Worm (Caenorhabditis elegans) whole organism, L1 larva: Measurements from ENCODE around the gene tag-329.

Experiments used
- Y116A8C.19 ChIP-seq: sonication (generic microtip); optimal IDR thresholded peaks from 2 replicates; lab custom pipeline; 2016; ENCODE audit warnings: missing compliant biosample characterization, missing genetic modification characterization, borderline replicate concordance
- aly-2 ChIP-seq: fragments of 150-350 bp; optimal IDR thresholded peaks from 2 replicates; lab custom pipeline; 2014; ENCODE audit warnings: missing biosample characterization, missing genetic modification characterization
- blmp-1 ChIP-seq: fragments of 150-350 bp; optimal IDR thresholded peaks from 2 replicates; lab custom pipeline; 2014; ENCODE audit warnings: missing biosample characterization, missing genetic modification characterization
- dsc-1 ChIP-seq: sonication (generic microtip); optimal IDR thresholded peaks from 2 replicates; lab custom pipeline; 2016; ENCODE audit warnings: mild to moderate bottlenecking, missing genetic modification characterization, missing compliant biosample characterization
- efl-1 ChIP-seq, 4 experiments: fragments of 150-350 bp; optimal IDR thresholded peaks in 3 of 4; peaks in 1 of 4; 1 replicate in 1 of 4; 2 replicates in 3 of 4; lab custom pipeline; 2014; ENCODE audit warnings: missing biosample characterization in 2 of 4, missing genetic modification characterization in 2 of 4, missing genetic modification reagents in 2 of 4
- elt-2 ChIP-seq: sonication (generic microtip); optimal IDR thresholded peaks from 2 replicates; lab custom pipeline; 2016; ENCODE audit warnings: missing genetic modification characterization, mild to moderate bottlenecking, inconsistent platforms, missing compliant biosample characterization, missing genetic modification reagents
- fkh-4 ChIP-seq: sonication (generic microtip); optimal IDR thresholded peaks from 2 replicates; lab custom pipeline; 2016; ENCODE audit warnings: missing compliant biosample characterization, missing genetic modification characterization, borderline replicate concordance
- fkh-8 ChIP-seq: sonication (generic microtip); optimal IDR thresholded peaks from 2 replicates; lab custom pipeline; 2016; ENCODE audit warnings: mild to moderate bottlenecking, missing genetic modification characterization, missing compliant biosample characterization
- hlh-4 ChIP-seq: sonication (generic microtip); optimal IDR thresholded peaks from 2 replicates; lab custom pipeline; 2016; ENCODE audit warnings: mild to moderate bottlenecking, missing genetic modification characterization, missing compliant biosample characterization
- irx-1 ChIP-seq: sonication (generic microtip); optimal IDR thresholded peaks from 2 replicates; lab custom pipeline; 2016; ENCODE audit warnings: missing genetic modification characterization, missing compliant biosample characterization
- isw-1 ChIP-seq: fragments of 200-800 bp; sonication (Bioruptor generic); IDR thresholded peaks from 2 replicates; pipeline ENCODE4 v1.3.6; 2022; ENCODE audit warnings: missing genetic modification characterization, missing compliant biosample characterization
- jun-1 ChIP-seq: fragments of 150-350 bp; optimal IDR thresholded peaks from 2 replicates; lab custom pipeline; 2014; ENCODE audit warnings: missing biosample characterization, missing genetic modification reagents, missing genetic modification characterization
- lin-14 ChIP-seq: fragments of 200-800 bp; sonication (Bioruptor generic); optimal IDR thresholded peaks from 2 replicates; lab custom pipeline; 2018; ENCODE audit warnings: mild to moderate bottlenecking, missing genetic modification characterization, moderate library complexity, missing compliant biosample characterization
- lin-39 ChIP-seq: fragments of 150-350 bp; optimal IDR thresholded peaks from 2 replicates; lab custom pipeline; 2014; ENCODE audit warnings: missing biosample characterization, missing genetic modification reagents, missing genetic modification characterization
- mep-1 ChIP-seq: fragments of 150-350 bp; optimal IDR thresholded peaks from 2 replicates; lab custom pipeline; 2014; ENCODE audit warnings: missing biosample characterization, missing genetic modification characterization
- nhr-12 ChIP-seq: sonication (generic microtip); optimal IDR thresholded peaks from 2 replicates; lab custom pipeline; 2017; ENCODE audit warnings: missing biosample characterization, missing genetic modification characterization
- nhr-19 ChIP-seq: fragments of 200-800 bp; sonication (Bioruptor generic); conservative IDR thresholded peaks from 2 replicates; pipeline ENCODE4 v1.3.6; 2022; ENCODE audit warnings: missing genetic modification characterization, missing compliant biosample characterization
- nhr-71 ChIP-seq: sonication (generic microtip); optimal IDR thresholded peaks from 2 replicates; lab custom pipeline; 2016; ENCODE audit warnings: mild to moderate bottlenecking, missing genetic modification characterization, moderate library complexity, missing compliant biosample characterization
- nhr-85 ChIP-seq: sonication (generic microtip); peaks from one replicate; lab custom pipeline; 2016; ENCODE audit warnings: missing genetic modification characterization, inconsistent platforms, missing compliant biosample characterization
- pax-3 ChIP-seq: fragments of 200-800 bp; sonication (Bioruptor generic); optimal IDR thresholded peaks from 2 replicates; lab custom pipeline; 2018; ENCODE audit warnings: mild to moderate bottlenecking, missing genetic modification characterization, moderate library complexity, missing compliant biosample characterization
- rnt-1 ChIP-seq: sonication (generic microtip); optimal IDR thresholded peaks from 2 replicates; lab custom pipeline; 2016; ENCODE audit warnings: mild to moderate bottlenecking, missing genetic modification characterization, moderate library complexity, missing compliant biosample characterization
- sox-4 ChIP-seq: sonication (generic microtip); optimal IDR thresholded peaks from 2 replicates; lab custom pipeline; 2016; ENCODE audit warnings: missing genetic modification characterization, missing compliant biosample characterization
- unc-130 ChIP-seq: fragments of 150-350 bp; optimal IDR thresholded peaks from 2 replicates; lab custom pipeline; 2017; ENCODE audit warnings: missing biosample characterization, missing genetic modification characterization, inconsistent platforms
- unc-86 ChIP-seq: sonication (generic microtip); optimal IDR thresholded peaks from 2 replicates; lab custom pipeline; 2016; ENCODE audit warnings: missing genetic modification characterization, missing compliant biosample characterization
- ztf-4 ChIP-seq: fragments of 150-350 bp; optimal IDR thresholded peaks from 2 replicates; lab custom pipeline; 2014; ENCODE audit warnings: missing biosample characterization, missing genetic modification characterization

tag-329 gene

DNA sequence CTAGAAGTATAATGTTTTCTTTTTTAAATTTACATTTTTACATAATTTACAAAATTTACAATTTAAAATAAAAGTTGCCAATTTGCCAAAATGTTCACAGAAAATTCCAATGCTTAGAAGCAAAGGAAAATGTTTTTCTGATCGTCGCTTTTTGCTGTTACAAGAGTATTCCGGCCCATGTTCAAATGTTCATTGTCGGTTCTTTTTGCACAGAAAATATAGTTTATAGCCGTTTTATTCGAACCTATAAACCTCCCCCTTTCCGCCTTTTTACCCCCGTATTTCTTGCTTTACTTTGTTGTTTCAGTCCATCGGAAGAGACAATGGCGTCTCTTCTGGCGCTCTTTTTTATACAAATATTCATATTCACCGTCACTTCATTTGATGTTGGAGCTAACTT is at the start of gene tag-329:
Gene tag-329 (plus strand): TSS at position 301 of the 400 bp plus-strand sequence.
- no peak for TF ChIP-seq Y116A8C.19 (tag; lab: Kevin White, UChicago)
- TF ChIP-seq aly-2 (tag; lab: Kevin White, UChicago): no peak
- TF ChIP-seq unc-86 (tag; lab: Kevin White, UChicago): no peak
- no peak for TF ChIP-seq lin-39 (tag; lab: Kevin White, UChicago)
- no peak for TF ChIP-seq nhr-12 (tag; lab: Kevin White, UChicago)
- TF ChIP-seq hlh-4 (tag; lab: Kevin White, UChicago): no peak

DNA sequence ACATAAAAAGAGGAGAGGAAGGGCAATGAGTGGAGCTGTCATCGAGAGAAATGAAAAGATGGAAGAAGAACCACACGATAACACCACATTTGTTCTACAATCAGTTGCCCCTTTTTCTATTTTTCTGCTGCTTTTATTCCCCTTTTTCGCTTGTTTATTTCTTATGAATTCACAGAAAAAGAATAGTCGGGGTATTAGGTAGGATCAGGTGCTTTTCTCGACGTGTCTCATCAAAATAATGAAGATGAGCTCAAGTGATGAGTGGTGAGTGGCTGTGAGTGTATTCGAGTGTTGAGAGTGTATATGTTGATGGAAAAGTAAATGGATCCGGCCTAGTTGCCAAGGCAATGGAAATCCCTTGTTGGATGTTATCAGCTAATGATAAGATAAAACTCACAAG is 49.2 kb upstream of the tag-329 start:
- TF ChIP-seq efl-1 (optimal IDR thresholded peaks at IDR 0.05; lab: Kevin White, UChicago) (no peak), efl-1 (GFP tag; optimal IDR thresholded peaks at IDR 0.05 in 1 of 2; lab: Kevin White, UChicago) (peak in 1 of 2 experiments; percentile 69), fkh-8 (tag; lab: Kevin White, UChicago) (peak; percentile 15), fkh-4 (no peak), nhr-85 (tag; lab: Kevin White, UChicago) (no peak), dsc-1 (tag; lab: Kevin White, UChicago) (peak; percentile 88), sox-4 (tag; lab: Kevin White, UChicago) (peak; percentile 9), nhr-71 (tag; lab: Kevin White, UChicago) (peak; percentile 5), pax-3 (tag; lab: Kevin White, UChicago) (peak; percentile 38)

DNA sequence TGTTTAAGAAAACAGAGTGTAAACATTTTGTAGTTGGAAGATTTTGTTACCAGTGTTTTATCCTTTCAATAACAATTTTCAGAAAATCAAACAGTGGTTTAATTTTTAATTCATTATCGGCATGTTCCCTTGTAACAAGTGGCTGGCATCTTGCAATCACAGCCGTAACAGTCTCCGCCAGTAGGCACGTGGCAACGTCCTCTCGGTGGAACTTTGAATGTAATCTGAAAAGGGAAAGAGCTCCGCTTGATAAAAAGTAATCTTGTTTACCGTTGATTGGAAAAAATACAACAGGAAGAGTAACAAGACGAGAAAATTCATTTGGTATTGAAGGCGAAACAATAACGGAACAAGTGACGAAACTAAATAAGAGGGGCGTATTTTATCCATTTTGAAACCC is 45.3 kb upstream of the tag-329 start, which contains the start of gene K06A4.10:
Gene K06A4.10 (minus strand): TSS at position 390 of the 400 bp plus-strand sequence.
- TF ChIP-seq ztf-4 (tag; lab: Kevin White, UChicago) (no peak), elt-2 (peak; percentile 46)

DNA sequence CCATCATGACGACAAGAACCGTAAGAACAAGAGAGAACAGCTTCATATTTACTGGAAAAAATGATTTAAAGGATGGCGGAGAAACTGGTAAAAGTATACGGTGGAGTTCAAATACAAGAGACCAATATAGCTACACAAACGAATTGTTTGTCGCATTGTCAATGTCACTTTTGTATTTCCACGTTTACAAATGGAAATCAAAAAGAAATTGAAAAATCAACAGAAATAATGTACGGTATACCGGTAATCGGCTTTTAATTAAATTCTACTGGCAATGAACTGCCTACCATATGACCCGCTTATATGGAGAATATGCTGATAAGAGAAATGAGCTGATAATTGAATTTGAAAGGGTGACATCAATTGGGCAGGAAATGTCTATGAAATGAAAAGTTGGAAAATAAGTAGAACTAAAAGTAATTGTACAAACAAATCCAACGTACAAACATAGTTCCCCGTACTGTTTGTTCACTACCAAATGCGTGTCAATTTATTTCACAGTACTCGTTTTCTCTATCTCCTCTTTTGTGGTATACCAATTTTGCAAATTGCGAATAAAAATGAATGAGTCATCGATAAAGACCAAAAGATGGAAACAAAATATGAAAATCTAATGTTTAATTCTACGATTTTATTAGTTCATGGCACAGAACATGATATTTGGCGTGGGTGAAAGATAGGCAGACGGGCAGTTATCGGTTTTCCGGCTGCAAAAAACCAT is 43.1 kb upstream of the tag-329 start, which contains the start of gene K06A4.7:
Gene K06A4.7 (minus strand): TSS at position 51 of the 721 bp plus-strand sequence.
- no peak for TF ChIP-seq nhr-85 (tag; lab: Kevin White, UChicago)
- TF ChIP-seq efl-1 (optimal IDR thresholded peaks at IDR 0.05; lab: Kevin White, UChicago): no peak
- peak in 1 of 2 experiments; percentile 43 for TF ChIP-seq efl-1 (GFP tag; optimal IDR thresholded peaks at IDR 0.05 in 1 of 2; lab: Kevin White, UChicago)
- peak; percentile 79 for TF ChIP-seq elt-2
- TF ChIP-seq irx-1: no peak

DNA sequence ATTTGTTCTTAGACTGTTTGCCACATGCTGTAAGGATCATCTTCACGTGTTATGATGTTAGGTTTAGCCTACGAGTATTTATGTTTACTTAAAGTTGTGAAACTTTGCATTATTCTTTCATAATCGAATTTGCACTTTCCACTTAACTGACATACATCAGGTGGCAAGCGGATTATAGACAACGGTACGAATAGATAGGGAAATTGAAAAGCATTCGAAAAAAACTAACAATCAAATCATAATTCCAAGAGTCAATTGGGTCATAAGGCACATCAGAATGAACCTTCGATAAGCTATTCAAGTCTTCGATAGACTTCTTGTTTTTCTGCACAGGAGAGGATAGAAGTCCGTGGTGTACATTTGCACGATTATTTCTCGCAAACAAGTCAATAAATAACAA is 42.3 kb upstream of the tag-329 start:
- no peak for TF ChIP-seq isw-1
- no peak for TF ChIP-seq jun-1 (tag; lab: Kevin White, UChicago)
- no peak for TF ChIP-seq lin-14
- peak; percentile 24 for TF ChIP-seq elt-2

DNA sequence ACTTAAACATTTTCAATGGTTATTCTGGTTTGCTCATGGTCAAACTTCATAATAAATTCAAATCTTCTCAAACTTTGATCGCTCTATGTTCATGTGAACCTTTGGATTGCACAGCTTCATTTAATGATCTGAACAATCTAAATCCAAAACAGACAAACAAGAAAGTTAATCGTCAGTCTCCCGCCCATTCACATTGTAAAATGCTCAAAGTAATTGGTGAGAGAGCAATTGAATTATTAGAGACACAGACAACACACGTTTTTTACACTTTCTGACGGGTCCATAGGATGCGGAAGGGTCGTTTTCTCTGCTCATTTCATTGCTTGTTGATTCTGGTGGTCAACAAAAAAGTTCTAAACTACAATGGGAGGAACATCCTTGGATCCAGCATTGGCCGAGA is 38.0 kb upstream of the tag-329 start, which contains the start of gene gsnl-1:
Gene gsnl-1 (plus strand): TSS at position 301 of the 400 bp plus-strand sequence.
- peak; percentile 70 for TF ChIP-seq dsc-1 (tag; lab: Kevin White, UChicago)
- TF ChIP-seq rnt-1 (tag; lab: Kevin White, UChicago): peak; percentile 20
- peak; percentile 19 for TF ChIP-seq nhr-71 (tag; lab: Kevin White, UChicago)
- peak; percentile 37 for TF ChIP-seq lin-14
- TF ChIP-seq nhr-19 (GFP tag; lab: Robert Waterston, UW): peak; percentile 19; the same call in 1 of the 2 replicates
- no peak for TF ChIP-seq mep-1 (tag; lab: Kevin White, UChicago)
- TF ChIP-seq unc-130 (tag; lab: Kevin White, UChicago): no peak

DNA sequence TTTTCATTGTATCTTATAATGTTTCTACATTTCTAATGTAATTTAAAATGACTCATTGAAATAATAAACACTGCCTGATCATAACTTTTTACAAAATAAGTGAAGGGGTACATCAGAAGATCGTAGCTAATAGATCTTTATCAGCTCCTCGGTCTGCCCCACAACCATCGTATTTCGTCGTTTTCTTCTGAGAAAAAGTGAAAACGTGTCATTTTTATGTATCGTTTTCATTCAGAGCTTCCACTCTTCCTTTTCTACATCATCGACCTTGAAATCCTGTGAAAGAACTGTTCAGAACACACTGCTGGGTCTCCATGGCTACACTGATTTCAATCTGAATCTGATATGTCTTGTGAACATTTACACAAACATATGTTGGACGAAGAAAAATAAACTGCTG is 35.4 kb upstream of the tag-329 start:
- TF ChIP-seq nhr-85 (tag; lab: Kevin White, UChicago) (no peak), blmp-1 (peak; percentile 3)
- TF ChIP-seq, all 84 proteins: peak for 1
